Worm (Caenorhabditis elegans) whole organism, L4 larva: Measurements from ENCODE around the gene ttll-11.

Experiments
- F44E2.7 ChIP-seq: fragments of 200-800 bp; sonication (Bioruptor generic); IDR thresholded peaks from 2 replicates; pipeline ENCODE4 v2.1.2; 2022; ENCODE audit warnings: missing genetic modification characterization, missing compliant biosample characterization
- ZK546.5 ChIP-seq, 2 experiments: sonication (generic microtip); optimal IDR thresholded peaks; 2 replicates each; lab custom pipeline; 2017; ENCODE audit warnings: missing biosample characterization in 2 of 2, missing genetic modification characterization in 2 of 2
- aly-2 ChIP-seq: sonication (generic microtip); optimal IDR thresholded peaks from 2 replicates; lab custom pipeline; 2018; ENCODE audit warnings: missing biosample characterization, missing genetic modification characterization
- fos-1 ChIP-seq: fragments of 150-350 bp; optimal IDR thresholded peaks from 2 replicates; lab custom pipeline; 2014; ENCODE audit warnings: missing biosample characterization, missing genetic modification characterization
- mdl-1 ChIP-seq, 2 experiments: fragments of 150-350 bp in 1 of 2; sonication (generic microtip) in 1 of 2; optimal IDR thresholded peaks; 2 replicates each; lab custom pipeline; 2014 to 2017; ENCODE audit warnings: missing biosample characterization in 2 of 2, missing genetic modification characterization in 2 of 2
- nhr-237 ChIP-seq: sonication (generic microtip); optimal IDR thresholded peaks from 2 replicates; lab custom pipeline; 2017; ENCODE audit warnings: missing biosample characterization, missing genetic modification characterization
- nhr-25 ChIP-seq: sonication (generic microtip); optimal IDR thresholded peaks from 2 replicates; lab custom pipeline; 2017; ENCODE audit warnings: missing genetic modification characterization, mild to moderate bottlenecking, missing compliant biosample characterization, antibody characterized with exemption, moderate library complexity, borderline replicate concordance; ENCODE audit not compliant: insufficient read depth
- pha-4 ChIP-seq, 2 experiments: fragments of 150-350 bp in 1 of 2; fragments of 200-800 bp in 1 of 2; sonication (Bioruptor generic) in 1 of 2; IDR thresholded peaks in 1 of 2; optimal IDR thresholded peaks in 1 of 2; 2 replicates each; pipeline versions ENCODE4 v1.3.6 to Lab custom; 2014 to 2022; ENCODE audit warnings: missing genetic modification characterization in 2 of 2, missing genetic modification reagents in 2 of 2, missing biosample characterization in 1 of 2, missing compliant biosample characterization in 1 of 2
- pqm-1 ChIP-seq: sonication (generic microtip); optimal IDR thresholded peaks from 2 replicates; lab custom pipeline; 2017; ENCODE audit warnings: missing biosample characterization, missing genetic modification characterization
- skn-1 ChIP-seq: fragments of 150-350 bp; optimal IDR thresholded peaks from 2 replicates; lab custom pipeline; 2014; ENCODE audit warnings: missing biosample characterization, missing genetic modification characterization
- snpc-4 ChIP-seq: fragments of 150-350 bp; optimal IDR thresholded peaks from 2 replicates; lab custom pipeline; 2014; ENCODE audit warnings: missing biosample characterization, missing genetic modification characterization
- unc-39 ChIP-seq: sonication (generic microtip); optimal IDR thresholded peaks from 2 replicates; lab custom pipeline; 2017; ENCODE audit warnings: missing biosample characterization, missing genetic modification characterization
- zip-11 ChIP-seq: fragments of 200-800 bp; sonication (Bioruptor generic); IDR thresholded peaks from 2 replicates; pipeline ENCODE4 v1.3.6; 2022; ENCODE audit warnings: missing genetic modification characterization, missing compliant biosample characterization

DNA sequence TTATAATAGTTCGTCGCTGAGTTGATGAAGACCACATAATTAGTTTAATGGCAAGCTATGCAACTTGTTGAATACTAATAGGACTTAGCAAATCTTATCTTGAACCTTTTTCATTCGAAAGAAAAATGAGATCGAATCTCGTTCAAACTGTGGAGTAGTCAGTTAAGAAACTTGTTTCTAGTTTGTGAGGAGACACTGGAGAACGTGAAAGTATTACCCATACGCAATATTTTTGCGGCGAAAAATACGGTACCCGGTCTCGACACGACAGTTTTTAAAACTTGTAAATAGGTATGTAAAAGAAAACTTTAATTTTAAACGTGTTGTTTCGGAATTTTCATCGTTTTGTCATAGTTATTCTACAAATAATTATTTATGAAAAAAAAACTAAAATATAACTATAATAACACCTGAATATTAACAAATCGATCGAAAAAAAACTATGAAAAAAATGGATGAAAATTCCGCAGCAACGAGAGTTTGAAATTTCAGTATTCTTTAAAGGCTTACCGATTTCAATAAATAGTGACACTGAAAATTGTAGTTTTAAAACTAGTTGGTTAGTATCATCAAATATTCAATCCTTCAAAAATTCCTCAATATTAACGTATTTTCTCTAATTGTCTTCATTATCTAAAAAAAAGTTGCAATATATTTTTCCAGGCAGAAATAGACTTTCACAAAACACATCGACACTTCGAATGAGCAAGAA, 48.2 kb downstream of the ttll-11 start, which contains the start of the genes F20C5.7 and parg-1:
- no peak for TF ChIP-seq nhr-237
- no peak for TF ChIP-seq mdl-1 (tag; optimal IDR thresholded peaks at IDR 0.05; lab: Kevin White, UChicago)
- no peak for TF ChIP-seq unc-39 (tag; lab: Kevin White, UChicago)
- no peak for TF ChIP-seq fos-1 (tag; lab: Kevin White, UChicago)
- no peak for TF ChIP-seq F44E2.7 (GFP tag; lab: Robert Waterston, UW)
- TF ChIP-seq nhr-25 (tag; lab: Kevin White, UChicago): no peak
- TF ChIP-seq skn-1: no peak
- no peak for TF ChIP-seq ZK546.5 (tag; optimal IDR thresholded peaks at IDR 0.05; lab: Kevin White, UChicago)
- no peak for TF ChIP-seq pha-4 (GFP tag; IDR thresholded peaks at IDR 0.05; lab: Robert Waterston, UW)
- no peak for TF ChIP-seq pha-4 (tag; optimal IDR thresholded peaks at IDR 0.05; lab: Kevin White, UChicago)
- no peak for TF ChIP-seq zip-11 (GFP tag; lab: Robert Waterston, UW)
- TF ChIP-seq pqm-1 (tag; lab: Kevin White, UChicago): no peak
- TF ChIP-seq snpc-4 (tag; lab: Kevin White, UChicago): no peak
- no peak for TF ChIP-seq aly-2 (tag; lab: Kevin White, UChicago)
